Worm (Caenorhabditis elegans): ENCODE measurements around the gene aat-8.

DNA sequence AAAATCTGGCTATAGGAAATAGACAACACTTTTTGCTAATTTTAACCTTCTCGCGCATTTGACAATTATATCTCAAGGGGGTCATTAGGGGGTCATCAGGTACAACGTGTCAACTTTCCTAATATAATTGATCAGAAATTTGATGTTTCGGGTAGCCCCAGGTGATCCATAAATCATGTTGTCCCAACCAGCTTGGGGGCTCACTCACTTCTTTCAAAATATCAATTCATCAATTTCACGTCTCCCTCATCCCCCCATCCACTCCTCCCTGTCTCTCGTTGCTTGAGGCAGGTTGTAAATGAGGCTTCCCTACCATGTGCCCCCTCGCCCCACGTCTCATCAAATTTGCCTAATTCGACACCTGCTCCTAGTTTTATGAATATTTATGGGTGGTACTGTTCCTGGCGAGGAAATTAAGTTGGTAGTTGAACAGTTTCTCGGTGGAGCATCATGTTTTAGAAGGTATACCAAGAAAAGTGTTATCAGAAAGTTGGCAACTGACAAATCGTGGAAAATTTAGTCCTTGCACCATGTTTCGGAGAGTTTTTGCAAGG is 6.8 kb downstream of the aat-8 start:
- TF ChIP-seq sdz-12 (GFP tag; optimal IDR thresholded peaks at IDR 0.05) = no peak
- no peak for TF ChIP-seq ama-1 (optimal IDR thresholded peaks at IDR 0.05)
- no peak for TF ChIP-seq F49E8.2 (tag; optimal IDR thresholded peaks at IDR 0.05; ENCODE audit: borderline replicate concordance)
- TF ChIP-seq lir-3 (tag; optimal IDR thresholded peaks at IDR 0.05) = no peak
- TF ChIP-seq mxl-3 (GFP tag; optimal IDR thresholded peaks at IDR 0.05) = no peak
- no peak for TF ChIP-seq arid-1 (GFP tag; conservative IDR thresholded peaks at IDR 0.05)
- TF ChIP-seq R02D3.7 (tag; optimal IDR thresholded peaks at IDR 0.05) = no peak
- no peak for TF ChIP-seq attf-4 (tag; optimal IDR thresholded peaks at IDR 0.05)
- no peak for TF ChIP-seq zfp-3 (GFP tag; conservative IDR thresholded peaks at IDR 0.05)
- TF ChIP-seq daf-19 (GFP tag; conservative IDR thresholded peaks at IDR 0.05) = no peak
- TF ChIP-seq aly-2 (tag; optimal IDR thresholded peaks at IDR 0.05) = no peak
- no peak for TF ChIP-seq zag-1 (tag; optimal IDR thresholded peaks at IDR 0.05)
- TF ChIP-seq F26F4.8 (GFP tag; conservative IDR thresholded peaks at IDR 0.05) = no peak
- no peak for TF ChIP-seq duxl-1 (tag; optimal IDR thresholded peaks at IDR 0.05; ENCODE audit: poor library complexity)
